Worm (Caenorhabditis elegans): ENCODE measurements around the gene K09F6.10.

DNA sequence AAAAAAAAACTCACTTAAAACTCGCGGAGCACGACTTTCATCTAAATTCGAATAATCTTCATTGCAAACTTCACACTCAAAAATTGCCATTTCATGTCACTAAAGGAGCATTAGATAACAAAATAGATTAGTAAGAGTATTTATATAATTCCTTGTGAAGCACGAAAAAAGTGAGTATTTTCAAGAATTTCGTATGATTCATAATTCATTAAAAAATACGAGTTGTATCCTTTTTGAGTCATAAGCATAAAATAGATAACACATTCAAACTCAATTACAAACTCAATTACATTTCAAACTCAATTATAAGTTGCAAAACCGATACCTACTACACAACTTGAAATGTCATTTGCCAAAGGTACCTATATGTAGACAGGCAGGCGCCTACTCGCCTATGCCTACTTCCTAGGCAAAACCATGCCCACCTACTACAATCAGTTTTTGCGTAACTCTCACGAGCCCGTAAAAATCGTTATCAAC is 40.3 kb upstream of the K09F6.10 start, which contains the start of the genes ZK1240.8 and ZK1240.1:
- TF ChIP-seq ztf-11 (tag; optimal IDR thresholded peaks at IDR 0.05) (no peak), daf-19 (GFP tag; conservative IDR thresholded peaks at IDR 0.05) (no peak), snpc-4 (tag; optimal IDR thresholded peaks at IDR 0.05) (no peak), ZK546.5 (tag; optimal IDR thresholded peaks at IDR 0.05) (no peak), dve-1 (tag; optimal IDR thresholded peaks at IDR 0.05; ENCODE audit: insufficient read depth) (no peak), nhr-41 (GFP tag; IDR thresholded peaks at IDR 0.05) (no peak), nhr-11 (tag; optimal IDR thresholded peaks at IDR 0.05) (no peak), ceh-28 (tag; optimal IDR thresholded peaks at IDR 0.05) (no peak), madf-9 (GFP tag; conservative IDR thresholded peaks at IDR 0.05) (no peak), pqm-1 (tag; optimal IDR thresholded peaks at IDR 0.05) (no peak), unc-130 (GFP tag; optimal IDR thresholded peaks at IDR 0.05) (no peak), nhr-77 (tag; optimal IDR thresholded peaks at IDR 0.05) (no peak), Y48G9A.11 (GFP tag; IDR thresholded peaks at IDR 0.05) (no peak), R02D3.7 (tag; optimal IDR thresholded peaks at IDR 0.05) (no peak)
